Worm (Caenorhabditis elegans) whole organism, late embryonic: Measurements from ENCODE around the gene fbxc-15.
"Not testable (repeated sequence)": the region's sequence is repeated elsewhere in the genome, so short reads cannot be mapped to it uniquely, and the experiment has no call there.

Experiments
- C38D4.7 ChIP-seq: fragments of 200-800 bp; sonication (Bioruptor generic); optimal IDR thresholded peaks from 2 replicates; lab custom pipeline; 2018; ENCODE audit warnings: mild to moderate bottlenecking, missing genetic modification characterization, moderate library complexity, missing compliant biosample characterization
- K02D7.2 ChIP-seq: sonication (generic microtip); optimal IDR thresholded peaks from 2 replicates; lab custom pipeline; 2017; ENCODE audit warnings: mild to moderate bottlenecking, missing genetic modification characterization, missing compliant biosample characterization
- K09A11.1 ChIP-seq: sonication (generic microtip); optimal IDR thresholded peaks from 2 replicates; lab custom pipeline; 2017; ENCODE audit warnings: antibody characterized with exemption, mild to moderate bottlenecking, missing genetic modification characterization, missing compliant biosample characterization; ENCODE audit not compliant: insufficient read depth
- Y22D7AL.16 ChIP-seq: sonication (generic microtip); optimal IDR thresholded peaks from 2 replicates; lab custom pipeline; 2016; ENCODE audit warnings: missing genetic modification characterization, missing compliant biosample characterization
- ama-1 ChIP-seq: fragments of 150-350 bp; optimal IDR thresholded peaks from 2 replicates; lab custom pipeline; 2014
- ceh-14 ChIP-seq: sonication (generic microtip); optimal IDR thresholded peaks from 2 replicates; lab custom pipeline; 2016; ENCODE audit warnings: missing genotype, missing genetic modification characterization, missing compliant biosample characterization
- ceh-18 ChIP-seq: sonication (generic microtip); optimal IDR thresholded peaks from 2 replicates; lab custom pipeline; 2016; ENCODE audit warnings: missing genetic modification characterization, missing compliant biosample characterization
- ceh-19 ChIP-seq: fragments of 200-800 bp; sonication (Bioruptor generic); optimal IDR thresholded peaks from 2 replicates; lab custom pipeline; 2018; ENCODE audit warnings: mild to moderate bottlenecking, missing genetic modification characterization, missing compliant biosample characterization
- ceh-2 ChIP-seq: sonication (generic microtip); optimal IDR thresholded peaks from 2 replicates; lab custom pipeline; 2016; ENCODE audit warnings: missing genotype, missing genetic modification characterization, missing compliant biosample characterization
- ceh-31 ChIP-seq: sonication (generic microtip); optimal IDR thresholded peaks from 2 replicates; lab custom pipeline; 2016; ENCODE audit warnings: missing genetic modification characterization, missing compliant biosample characterization
- ceh-45 ChIP-seq: fragments of 200-800 bp; sonication (Bioruptor generic); IDR thresholded peaks from 2 replicates; pipeline ENCODE4 v1.3.6; 2022; ENCODE audit warnings: missing genetic modification reagents, missing genetic modification characterization, missing compliant biosample characterization
- ceh-9 ChIP-seq: sonication (generic microtip); optimal IDR thresholded peaks from 2 replicates; lab custom pipeline; 2016; ENCODE audit warnings: mild to moderate bottlenecking, missing genetic modification characterization, inconsistent platforms, missing compliant biosample characterization
- che-1 ChIP-seq: sonication (generic microtip); optimal IDR thresholded peaks from 2 replicates; lab custom pipeline; 2016; ENCODE audit warnings: mild to moderate bottlenecking, missing genetic modification characterization, missing compliant biosample characterization
- dve-1 ChIP-seq: sonication (generic microtip); optimal IDR thresholded peaks from 2 replicates; lab custom pipeline; 2017; ENCODE audit warnings: antibody characterized with exemption, mild to moderate bottlenecking, missing genetic modification characterization, missing compliant biosample characterization
- elt-4 ChIP-seq: sonication (generic microtip); optimal IDR thresholded peaks from 2 replicates; lab custom pipeline; 2016; ENCODE audit warnings: missing genetic modification characterization, missing compliant biosample characterization
- ets-4 ChIP-seq: sonication (generic microtip); optimal IDR thresholded peaks from 2 replicates; lab custom pipeline; 2016; ENCODE audit warnings: missing genetic modification characterization, missing compliant biosample characterization
- fax-1 ChIP-seq: sonication (generic microtip); optimal IDR thresholded peaks from 2 replicates; lab custom pipeline; 2016; ENCODE audit warnings: missing genotype, missing genetic modification characterization, missing compliant biosample characterization
- fkh-6 ChIP-seq: sonication (generic microtip); optimal IDR thresholded peaks from 2 replicates; lab custom pipeline; 2016; ENCODE audit warnings: missing genetic modification characterization, missing compliant biosample characterization
- gmeb-2 ChIP-seq: sonication (generic microtip); optimal IDR thresholded peaks from 2 replicates; lab custom pipeline; 2016; ENCODE audit warnings: missing genetic modification characterization, inconsistent platforms, missing compliant biosample characterization
- hlh-15 ChIP-seq: sonication (generic microtip); optimal IDR thresholded peaks from 2 replicates; lab custom pipeline; 2016; ENCODE audit warnings: missing genetic modification characterization, missing compliant biosample characterization
- hlh-8 ChIP-seq: sonication (generic microtip); optimal IDR thresholded peaks from 2 replicates; lab custom pipeline; 2016; ENCODE audit warnings: missing genotype, missing genetic modification characterization, missing compliant biosample characterization
- lin-11 ChIP-seq: fragments of 200-800 bp; sonication (Bioruptor generic); optimal IDR thresholded peaks from 2 replicates; lab custom pipeline; 2018; ENCODE audit warnings: mild to moderate bottlenecking, missing genetic modification characterization, missing compliant biosample characterization
- madf-2 ChIP-seq: sonication (generic microtip); optimal IDR thresholded peaks from 2 replicates; lab custom pipeline; 2017; ENCODE audit warnings: missing genetic modification characterization, missing compliant biosample characterization
- mec-3 ChIP-seq: sonication (generic microtip); optimal IDR thresholded peaks from 2 replicates; lab custom pipeline; 2016; ENCODE audit warnings: borderline replicate concordance, missing genetic modification characterization, missing compliant biosample characterization
- nhr-11 ChIP-seq: fragments of 150-350 bp; optimal IDR thresholded peaks from 2 replicates; lab custom pipeline; 2014; ENCODE audit warnings: missing biosample characterization, missing genetic modification characterization
- nhr-232 ChIP-seq: sonication (generic microtip); optimal IDR thresholded peaks from 2 replicates; lab custom pipeline; 2016; ENCODE audit warnings: missing genetic modification characterization, missing compliant biosample characterization
- odd-2 ChIP-seq: sonication (generic microtip); optimal IDR thresholded peaks from 2 replicates; lab custom pipeline; 2017; ENCODE audit warnings: antibody characterized with exemption, mild to moderate bottlenecking, missing genetic modification characterization, missing compliant biosample characterization
- pat-9 ChIP-seq: fragments of 200-800 bp; sonication (Bioruptor generic); optimal IDR thresholded peaks from 2 replicates; lab custom pipeline; 2018; ENCODE audit warnings: mild to moderate bottlenecking, missing genetic modification characterization, moderate library complexity, missing compliant biosample characterization
- pha-2 ChIP-seq: sonication (generic microtip); optimal IDR thresholded peaks from 2 replicates; lab custom pipeline; 2017; ENCODE audit warnings: mild to moderate bottlenecking, missing genetic modification characterization, missing compliant biosample characterization
- pha-4 ChIP-seq: fragments of 150-350 bp; optimal IDR thresholded peaks from 2 replicates; lab custom pipeline; 2018; ENCODE audit warnings: missing biosample characterization, missing genetic modification reagents, missing genetic modification characterization
- pros-1 ChIP-seq: fragments of 150-350 bp; optimal IDR thresholded peaks from 2 replicates; lab custom pipeline; 2014; ENCODE audit warnings: missing biosample characterization, missing genetic modification reagents, missing genetic modification characterization
- sdc-2 ChIP-seq: sonication (generic microtip); optimal IDR thresholded peaks from 2 replicates; lab custom pipeline; 2016; ENCODE audit warnings: missing genotype, missing genetic modification characterization, missing compliant biosample characterization
- tbx-2 ChIP-seq: sonication (generic microtip); optimal IDR thresholded peaks from 2 replicates; lab custom pipeline; 2016; ENCODE audit warnings: missing genetic modification characterization, missing compliant biosample characterization
- ttx-3 ChIP-seq: sonication (generic microtip); optimal IDR thresholded peaks from 2 replicates; lab custom pipeline; 2016; ENCODE audit warnings: missing genetic modification reagents, missing genetic modification characterization, missing compliant biosample characterization
- unc-42 ChIP-seq: sonication (generic microtip); optimal IDR thresholded peaks from 2 replicates; lab custom pipeline; 2016; ENCODE audit warnings: missing genotype, missing genetic modification characterization, missing compliant biosample characterization
- unc-55 ChIP-seq: sonication (generic microtip); optimal IDR thresholded peaks from 2 replicates; lab custom pipeline; 2017; ENCODE audit warnings: missing biosample characterization, missing genetic modification reagents, missing genetic modification characterization
- zip-5 ChIP-seq: sonication (generic microtip); optimal IDR thresholded peaks from 2 replicates; lab custom pipeline; 2016; ENCODE audit warnings: missing genetic modification characterization, missing compliant biosample characterization
- ztf-16 ChIP-seq: sonication (generic microtip); optimal IDR thresholded peaks from 2 replicates; lab custom pipeline; 2017; ENCODE audit warnings: missing genetic modification characterization, missing compliant biosample characterization

fbxc-15 gene

DNA sequence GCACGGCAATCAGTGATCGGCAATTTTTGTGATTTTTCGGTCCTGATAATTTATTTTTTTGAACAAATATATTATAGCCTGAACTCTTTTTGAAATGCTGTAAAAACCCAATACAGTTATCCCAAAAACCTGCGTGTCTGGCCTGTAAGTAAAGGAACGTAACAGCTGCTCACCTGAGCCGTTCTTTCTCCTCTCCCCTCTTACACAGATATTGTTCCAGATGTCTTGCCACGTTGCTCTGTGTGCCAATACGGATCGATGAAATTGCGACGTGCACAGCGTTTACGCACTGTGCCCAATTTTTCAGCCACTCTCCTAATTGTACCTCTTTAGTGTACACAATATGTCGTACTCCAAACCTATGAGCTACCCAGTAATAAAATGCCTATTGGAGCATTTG is 20.6 kb upstream of the fbxc-15 start, which contains the start of gene sdz-4:
Gene sdz-4 (plus strand): TSS at position 301 of the 400 bp plus-strand sequence.
- TF ChIP-seq dve-1 (tag; lab: Kevin White, UChicago) (no peak), tbx-2 (tag; lab: Kevin White, UChicago) (no peak), pha-2 (tag; lab: Kevin White, UChicago) (no peak), odd-2 (no peak), pat-9 (no peak), ceh-19 (GFP tag; lab: Kevin White, UChicago) (no peak), ceh-18 (tag; lab: Kevin White, UChicago) (no peak), ceh-9 (no peak), mec-3 (no peak), madf-2 (tag; lab: Kevin White, UChicago) (no peak), ceh-2 (tag; lab: Kevin White, UChicago) (no peak), ama-1 (lab: Kevin White, UChicago) (no peak), nhr-232 (tag; lab: Kevin White, UChicago) (no peak), sdc-2 (no peak), fkh-6 (no peak), hlh-8 (tag; lab: Kevin White, UChicago) (no peak)

- TF ChIP-seq unc-42 (tag; lab: Kevin White, UChicago), result no peak
- TF ChIP-seq K09A11.1 (tag; lab: Kevin White, UChicago), result no peak
- no peak for TF ChIP-seq lin-11
- TF ChIP-seq ceh-14 (tag; lab: Kevin White, UChicago), result no peak
- TF ChIP-seq Y22D7AL.16, result no peak
- no peak for TF ChIP-seq nhr-232 (tag; lab: Kevin White, UChicago)
- no peak for TF ChIP-seq pat-9
- no peak for TF ChIP-seq ceh-45 (GFP tag; lab: Robert Waterston, UW)
- TF ChIP-seq odd-2, result no peak
- no peak for TF ChIP-seq elt-4
- TF ChIP-seq unc-55 (GFP tag; lab: Kevin White, UChicago), result no peak
- no peak for TF ChIP-seq nhr-11 (tag; lab: Kevin White, UChicago)
- TF ChIP-seq hlh-15 (tag; lab: Kevin White, UChicago), result no peak
These were observed 19.0 kb upstream of the fbxc-15 start, which contains the start of the genes C32B5.18 and C32B5.7 for ce11 chrII:960218-960617. C32B5.18 (plus strand) TSS chrII:960518. C32B5.7 (plus strand) TSS chrII:960528.

DNA sequence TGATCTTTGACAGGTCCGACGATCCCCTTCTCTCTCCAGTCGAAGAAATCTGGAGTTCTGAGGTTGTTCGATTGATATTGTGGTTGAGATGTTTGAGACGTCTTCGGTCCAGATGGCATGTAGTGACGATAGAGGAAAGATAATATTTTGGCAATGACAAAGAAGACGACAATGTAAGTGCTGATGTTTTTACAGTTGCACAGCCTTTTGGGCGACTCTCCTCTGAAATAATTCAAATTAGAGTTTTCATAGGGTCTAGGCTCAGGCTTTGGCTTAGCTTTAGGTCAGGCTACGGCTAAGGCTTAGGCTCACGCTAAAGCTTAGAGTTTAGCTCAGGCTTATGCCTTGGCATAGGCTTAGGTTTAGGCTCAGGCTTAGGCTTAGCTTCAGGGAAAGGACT is 17.3 kb upstream of the fbxc-15 start, which contains the start of gene C32B5.13:
Gene C32B5.13 (minus strand): TSS at position 101 of the 400 bp plus-strand sequence.
- TF ChIP-seq pros-1 (tag; lab: Kevin White, UChicago) (no peak), ceh-19 (GFP tag; lab: Kevin White, UChicago) (no peak), fax-1 (tag; lab: Kevin White, UChicago) (no peak), ets-4 (tag; lab: Kevin White, UChicago) (no peak), zip-5 (no peak), pha-2 (tag; lab: Kevin White, UChicago) (no peak), lin-11 (no peak), ztf-16 (no peak), ceh-2 (tag; lab: Kevin White, UChicago) (no peak), ttx-3 (no peak), che-1 (no peak), pha-4 (tag; lab: Kevin White, UChicago) (no peak), C38D4.7 (GFP tag; lab: Kevin White, UChicago) (no peak), gmeb-2 (tag; lab: Kevin White, UChicago) (no peak), odd-2 (no peak), K02D7.2 (no peak)

ce11 chrII:966962-967361 is 12.3 kb upstream of the fbxc-15 start, which contains the start of gene fbxc-18:
fbxc-18 (minus strand) TSS chrII:967062.
- not testable (repeated sequence) for TF ChIP-seq lin-11, ceh-31, fkh-6
